Worm (Caenorhabditis elegans): ENCODE data around the gene hrpk-2.
A peak's percentile ranks its signal among the peaks of the same experiment; 100 is the strongest.

Gene hrpk-2

DNA sequence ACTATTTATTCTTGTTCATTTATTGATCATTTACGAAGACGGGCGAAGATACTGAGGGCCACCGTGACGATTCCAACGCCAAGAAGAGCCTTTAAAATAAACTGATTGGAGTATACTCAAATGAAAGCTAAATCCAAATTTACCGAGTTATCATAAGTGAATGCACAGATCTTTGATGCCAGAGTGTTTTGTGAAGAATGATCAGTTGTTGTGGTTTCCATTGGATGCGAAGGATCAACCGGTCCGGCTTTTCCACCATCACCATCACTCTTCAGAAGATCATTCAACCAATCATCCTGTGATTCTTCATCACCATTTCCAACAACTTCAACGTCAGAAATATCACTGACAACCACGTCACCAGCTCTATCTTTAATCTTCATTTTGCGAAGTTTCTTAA, 9.7 kb upstream of the hrpk-2 start:
- TF ChIP-seq unc-39 (tag; optimal IDR thresholded peaks at IDR 0.05) (no peak), daf-12 (tag; optimal IDR thresholded peaks at IDR 0.05) (no peak), lsy-2 (tag; optimal IDR thresholded peaks at IDR 0.05) (peak; percentile 25 to 63), lin-39 (tag; optimal IDR thresholded peaks at IDR 0.05) (no peak), nhr-77 (tag; optimal IDR thresholded peaks at IDR 0.05) (peak; percentile 24), nhr-11 (tag; optimal IDR thresholded peaks at IDR 0.05) (no peak), lin-1 (GFP tag; IDR thresholded peaks at IDR 0.05) (no peak), fos-1 (tag; optimal IDR thresholded peaks at IDR 0.05) (no peak), aha-1 (tag) (no peak), lin-13 (GFP tag; optimal IDR thresholded peaks at IDR 0.05) (no peak), nhr-6 (tag; optimal IDR thresholded peaks at IDR 0.05) (no peak), Y5F2A.4 (GFP tag; optimal IDR thresholded peaks at IDR 0.05) (no peak), ctbp-1 (GFP tag; IDR thresholded peaks at IDR 0.05) (no peak), mxl-3 (GFP tag; optimal IDR thresholded peaks at IDR 0.05) (no peak), lim-7 (GFP tag; IDR thresholded peaks at IDR 0.05) (no peak), gei-8 (GFP tag; optimal IDR thresholded peaks at IDR 0.05) (no peak), ceh-20 (GFP tag; IDR thresholded peaks at IDR 0.05) (no peak), daf-19 (GFP tag; conservative IDR thresholded peaks at IDR 0.05) (no peak), Y75B8A.6 (GFP tag; IDR thresholded peaks at IDR 0.05) (0 out of 2 replicates have a peak, but pooled peaks have one; percentile 53), dmd-8 (GFP tag; IDR thresholded peaks at IDR 0.05) (0 out of 2 replicates have a peak, but pooled peaks have one; percentile 39), lin-15B (tag; optimal IDR thresholded peaks at IDR 0.05) (no peak), ZK337.2 (GFP tag; IDR thresholded peaks at IDR 0.05) (no peak), zip-2 (tag; optimal IDR thresholded peaks at IDR 0.05) (no peak), madf-5 (GFP tag; IDR thresholded peaks at IDR 0.05) (no peak), php-3 (GFP tag; IDR thresholded peaks at IDR 0.05) (0 out of 2 replicates have a peak, but pooled peaks have one; percentile 29), Y105C5A.15 (GFP tag; IDR thresholded peaks at IDR 0.05) (no peak), tag-97 (GFP tag; IDR thresholded peaks at IDR 0.05) (no peak), sdz-12 (GFP tag; optimal IDR thresholded peaks at IDR 0.05) (peak; percentile 18), nhr-102 (tag; optimal IDR thresholded peaks at IDR 0.05) (peak; percentile 71), dmd-9 (GFP tag; IDR thresholded peaks at IDR 0.05) (no peak), F10B5.3 (tag; optimal IDR thresholded peaks at IDR 0.05) (no peak), lir-3 (tag; optimal IDR thresholded peaks at IDR 0.05) (no peak), nhr-28 (tag; optimal IDR thresholded peaks at IDR 0.05) (no peak), ceh-62 (tag; optimal IDR thresholded peaks at IDR 0.05) (no peak), zfp-2 (tag; optimal IDR thresholded peaks at IDR 0.05) (no peak), ceh-82 (tag; optimal IDR thresholded peaks at IDR 0.05) (no peak), arid-1 (GFP tag; conservative IDR thresholded peaks at IDR 0.05) (no peak), spr-1 (tag; optimal IDR thresholded peaks at IDR 0.05) (no peak), F44E2.7 (GFP tag; IDR thresholded peaks at IDR 0.05) (no peak), mep-1 (tag; optimal IDR thresholded peaks at IDR 0.05) (peak; percentile 1), madf-9 (GFP tag; conservative IDR thresholded peaks at IDR 0.05) (no peak), snpc-4 (tag; optimal IDR thresholded peaks at IDR 0.05) (no peak), dve-1 (tag; optimal IDR thresholded peaks at IDR 0.05; ENCODE audit: insufficient read depth) (peak; percentile 19), ama-1 (optimal IDR thresholded peaks at IDR 0.05) (peak; percentile 89), Y48G9A.11 (GFP tag; IDR thresholded peaks at IDR 0.05) (no peak), zag-1 (tag; optimal IDR thresholded peaks at IDR 0.05) (no peak), nhr-41 (GFP tag; IDR thresholded peaks at IDR 0.05) (no peak), vab-7 (GFP tag; IDR thresholded peaks at IDR 0.05) (0 out of 2 replicates have a peak, but pooled peaks have one; percentile 23), spr-3 (GFP tag; optimal IDR thresholded peaks at IDR 0.05) (no peak), hlh-30 (tag; optimal IDR thresholded peaks at IDR 0.05; ENCODE audit: insufficient read depth) (no peak), nhr-237 (tag; optimal IDR thresholded peaks at IDR 0.05) (no peak), hmg-1.1 (GFP tag; IDR thresholded peaks at IDR 0.05) (no peak), nhr-111 (GFP tag; optimal IDR thresholded peaks at IDR 0.05) (no peak)
